Worm (Caenorhabditis elegans) whole organism, L4 larva: ENCODE results near the gene egl-4.

Experiments used
- F37D6.2 ChIP-seq: sonication (generic microtip); optimal IDR thresholded peaks from 2 replicates; lab custom pipeline; 2016; ENCODE audit warnings: mild to moderate bottlenecking, missing genetic modification characterization, missing compliant biosample characterization
- aly-2 ChIP-seq: sonication (generic microtip); optimal IDR thresholded peaks from 2 replicates; lab custom pipeline; 2018; ENCODE audit warnings: missing biosample characterization, missing genetic modification characterization
- ama-1 ChIP-seq: fragments of 150-350 bp; optimal IDR thresholded peaks from 2 replicates; lab custom pipeline; 2014; ENCODE audit warnings: inconsistent platforms, mixed read lengths
- fkh-10 ChIP-seq: fragments of 150-350 bp; optimal IDR thresholded peaks from 2 replicates; lab custom pipeline; 2014; ENCODE audit warnings: missing biosample characterization, missing genetic modification reagents, missing genetic modification characterization
- lin-13 ChIP-seq: fragments of 150-350 bp; optimal IDR thresholded peaks from 2 replicates; lab custom pipeline; 2014; ENCODE audit warnings: missing biosample characterization, missing genetic modification reagents, missing genetic modification characterization
- mdl-1 ChIP-seq, 2 experiments: fragments of 150-350 bp in 1 of 2; sonication (generic microtip) in 1 of 2; optimal IDR thresholded peaks; 2 replicates each; lab custom pipeline; 2014 to 2017; ENCODE audit warnings: missing biosample characterization in 2 of 2, missing genetic modification characterization in 2 of 2
- mep-1 ChIP-seq: fragments of 150-350 bp; sonication (generic microtip); optimal IDR thresholded peaks from 3 replicates; lab custom pipeline; 2014; ENCODE audit warnings: missing biosample characterization, missing genetic modification characterization
- nhr-237 ChIP-seq: sonication (generic microtip); optimal IDR thresholded peaks from 2 replicates; lab custom pipeline; 2017; ENCODE audit warnings: missing biosample characterization, missing genetic modification characterization
- nhr-25 ChIP-seq: sonication (generic microtip); optimal IDR thresholded peaks from 2 replicates; lab custom pipeline; 2017; ENCODE audit warnings: missing genetic modification characterization, mild to moderate bottlenecking, missing compliant biosample characterization, antibody characterized with exemption, moderate library complexity, borderline replicate concordance; ENCODE audit not compliant: insufficient read depth
- pqm-1 ChIP-seq: sonication (generic microtip); optimal IDR thresholded peaks from 2 replicates; lab custom pipeline; 2017; ENCODE audit warnings: missing biosample characterization, missing genetic modification characterization
- snpc-4 ChIP-seq: fragments of 150-350 bp; optimal IDR thresholded peaks from 2 replicates; lab custom pipeline; 2014; ENCODE audit warnings: missing biosample characterization, missing genetic modification characterization
- unc-39 ChIP-seq: sonication (generic microtip); optimal IDR thresholded peaks from 2 replicates; lab custom pipeline; 2017; ENCODE audit warnings: missing biosample characterization, missing genetic modification characterization
- zag-1 ChIP-seq: fragments of 150-350 bp; optimal IDR thresholded peaks from 2 replicates; lab custom pipeline; 2014; ENCODE audit warnings: missing biosample characterization, missing genetic modification characterization

DNA sequence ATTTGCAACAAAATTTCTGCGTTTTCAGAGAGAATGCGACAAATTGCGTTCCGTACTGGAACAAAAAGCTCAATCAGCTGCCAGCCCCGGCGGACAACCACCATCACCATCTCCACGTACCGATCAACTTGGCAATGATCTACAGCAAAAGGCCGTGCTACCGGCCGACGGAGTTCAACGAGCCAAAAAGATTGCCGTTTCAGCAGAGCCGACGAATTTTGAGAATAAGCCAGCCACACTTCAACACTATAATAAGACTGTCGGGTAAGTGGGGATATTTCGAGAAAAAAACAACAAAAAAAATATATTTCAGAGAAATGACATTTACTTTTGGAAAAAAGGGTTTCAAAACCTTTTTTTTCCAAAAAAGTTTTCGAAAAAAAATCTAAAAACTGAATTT, 14.8 kb downstream of the egl-4 start:
- TF ChIP-seq fkh-10 (GFP tag; lab: Kevin White, UChicago) (no peak), F37D6.2 (tag; lab: Kevin White, UChicago) (no peak), mep-1 (tag; lab: Kevin White, UChicago) (no peak), lin-13 (GFP tag; lab: Kevin White, UChicago) (no peak), snpc-4 (tag; lab: Kevin White, UChicago) (no peak), mdl-1 (tag; optimal IDR thresholded peaks at IDR 0.05; lab: Kevin White, UChicago) (no peak), pqm-1 (no peak), ama-1 (lab: Kevin White, UChicago) (no peak), nhr-25 (tag; lab: Kevin White, UChicago) (no peak), zag-1 (tag; lab: Kevin White, UChicago) (no peak), unc-39 (tag; lab: Kevin White, UChicago) (no peak), aly-2 (tag; lab: Kevin White, UChicago) (no peak), nhr-237 (tag; lab: Kevin White, UChicago) (no peak)
